Worm (Caenorhabditis elegans) whole organism, L4 larva: ENCODE data around the gene sec-24.1.

ENCODE experiments used
- R02D3.7 ChIP-seq: fragments of 150-350 bp; sonication (generic microtip); optimal IDR thresholded peaks from 3 replicates; lab custom pipeline; 2014; ENCODE audit warnings: missing biosample characterization, missing genetic modification characterization
- ama-1 ChIP-seq: fragments of 150-350 bp; optimal IDR thresholded peaks from 2 replicates; lab custom pipeline; 2014; ENCODE audit warnings: inconsistent platforms, mixed read lengths
- ceh-32 ChIP-seq: sonication (generic microtip); optimal IDR thresholded peaks from 2 replicates; lab custom pipeline; 2016; ENCODE audit warnings: mild to moderate bottlenecking, missing genetic modification characterization, missing compliant biosample characterization; ENCODE audit not compliant: poor library complexity
- lin-1 ChIP-seq: fragments of 200-800 bp; sonication (Bioruptor generic); IDR thresholded peaks from 2 replicates; pipeline ENCODE4 v1.3.6; 2022; ENCODE audit warnings: missing genetic modification reagents, missing genetic modification characterization, missing compliant biosample characterization
- madf-9 ChIP-seq: fragments of 200-800 bp; sonication (Bioruptor generic); conservative IDR thresholded peaks from 2 replicates; pipeline ENCODE4 v1.3.6; 2022; ENCODE audit warnings: missing genetic modification reagents, missing genetic modification characterization, missing compliant biosample characterization
- unc-62 ChIP-seq, 3 experiments: fragments of 150-350 bp in 1 of 3; sonication (generic microtip); optimal IDR thresholded peaks in 2 of 3; peaks in 1 of 3; 1 replicate in 1 of 3; 2 replicates in 2 of 3; lab custom pipeline; 2014 to 2017; ENCODE audit warnings: missing biosample characterization in 3 of 3, missing genetic modification characterization in 3 of 3, missing genetic modification reagents in 3 of 3, missing genotype in 1 of 3
- zag-1 ChIP-seq: fragments of 150-350 bp; optimal IDR thresholded peaks from 2 replicates; lab custom pipeline; 2014; ENCODE audit warnings: missing biosample characterization, missing genetic modification characterization
- ztf-7 ChIP-seq: fragments of 150-350 bp; optimal IDR thresholded peaks from 2 replicates; lab custom pipeline; 2014; ENCODE audit warnings: missing biosample characterization, missing genetic modification characterization

DNA sequence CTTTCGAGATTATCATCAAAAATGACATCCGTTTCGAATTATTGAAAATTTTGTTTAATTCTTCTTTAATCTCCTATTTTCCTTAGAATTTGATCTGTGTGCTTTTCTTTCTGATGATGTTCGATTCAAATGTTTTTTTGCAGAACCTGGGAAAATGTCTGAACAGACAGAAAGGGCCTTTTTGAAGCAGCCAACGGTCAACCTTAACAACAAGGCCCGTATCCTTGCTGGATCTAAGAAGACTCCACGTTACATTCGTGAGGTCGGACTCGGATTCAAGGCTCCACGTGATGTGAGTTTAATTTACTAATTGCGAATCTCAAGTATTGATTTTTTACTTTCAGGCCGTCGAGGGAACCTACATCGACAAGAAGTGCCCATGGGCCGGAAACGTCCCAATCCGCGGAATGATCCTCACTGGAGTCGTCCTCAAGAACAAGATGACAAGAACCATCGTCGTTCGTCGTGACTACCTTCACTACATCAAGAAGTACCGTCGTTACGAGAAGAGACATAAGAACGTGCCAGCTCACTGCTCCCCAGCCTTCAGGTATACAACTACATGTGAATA lies 36.6 kb upstream of the sec-24.1 start, which contains the start of gene rps-11:
- TF ChIP-seq madf-9 (GFP tag; lab: Robert Waterston, UW) (no peak), ceh-32 (tag; lab: Kevin White, UChicago) (no peak), unc-62 (GFP tag; optimal IDR thresholded peaks at IDR 0.05 in 1 of 2; lab: Kevin White, UChicago) (no peak), unc-62 (tag; optimal IDR thresholded peaks at IDR 0.05; lab: Kevin White, UChicago) (no peak), ama-1 (lab: Kevin White, UChicago) (no peak), lin-1 (GFP tag; lab: Robert Waterston, UW) (no peak), ztf-7 (tag; lab: Kevin White, UChicago) (no peak), zag-1 (tag; lab: Kevin White, UChicago) (no peak), R02D3.7 (tag; lab: Kevin White, UChicago) (no peak)
